Fruit fly (Drosophila melanogaster) whole organism, wandering third instar larva: ENCODE data around the gene CG5961.

Source experiments
- Dfd ChIP-seq: fragments of >200 bp; optimal IDR thresholded peaks from 2 replicates; lab custom pipeline; 2017; ENCODE audit warnings: missing biosample characterization, missing genetic modification characterization
- HLH106 ChIP-seq: fragments of 200-800 bp; optimal IDR thresholded peaks from 3 replicates; lab custom pipeline; 2019; ENCODE audit warnings: missing biosample characterization, mild to moderate bottlenecking, missing genetic modification characterization, moderate library complexity
- Hr78 ChIP-seq: fragments of >200 bp; optimal IDR thresholded peaks from 2 replicates; lab custom pipeline; 2017; ENCODE audit warnings: missing biosample characterization, missing genetic modification characterization
- Mio ChIP-seq: sonication (Bioruptor generic); optimal IDR thresholded peaks from 2 replicates; lab custom pipeline; 2016; ENCODE audit warnings: missing biosample characterization, missing genetic modification characterization
- Myc ChIP-seq: fragments of >200 bp; optimal IDR thresholded peaks from 2 replicates; lab custom pipeline; 2017
- N ChIP-seq: fragments of >200 bp; optimal IDR thresholded peaks from 2 replicates; lab custom pipeline; 2018; ENCODE audit warnings: missing biosample characterization, missing external identifiers, missing genetic modification characterization
- br ChIP-seq: fragments of 200-800 bp; sonication (Bioruptor generic); optimal IDR thresholded peaks from 2 replicates; lab custom pipeline; 2016; ENCODE audit warnings: missing biosample characterization, missing genetic modification characterization
- fru ChIP-seq: fragments of 200-800 bp; sonication (Bioruptor generic); optimal IDR thresholded peaks from 3 replicates; lab custom pipeline; 2016; ENCODE audit warnings: missing biosample characterization, mild to moderate bottlenecking, missing genetic modification characterization
- lola ChIP-seq: fragments of >200 bp; optimal IDR thresholded peaks from 2 replicates; lab custom pipeline; 2017; ENCODE audit warnings: missing biosample characterization, missing genetic modification characterization
- rgr ChIP-seq: fragments of 200-800 bp; sonication (Bioruptor generic); optimal IDR thresholded peaks from 3 replicates; lab custom pipeline; 2016; ENCODE audit warnings: missing biosample characterization, mild to moderate bottlenecking, missing genetic modification characterization
- woc ChIP-seq: sonication (Bioruptor generic); optimal IDR thresholded peaks from 2 replicates; lab custom pipeline; 2016; ENCODE audit warnings: missing biosample characterization, mild to moderate bottlenecking, missing genetic modification characterization

dm6 chr3R:12422379-12422975 is 37.6 kb downstream of the CG5961 start, which contains the start of the genes Scgbeta and CG17202:
- TF ChIP-seq lola (GFP tag; lab: Kevin White, UChicago) (no peak), woc (GFP tag; lab: Kevin White, UChicago) (no peak), HLH106 (tag; lab: Kevin White, UChicago) (no peak), Hr78 (GFP tag; lab: Kevin White, UChicago) (no peak), br (GFP tag; lab: Kevin White, UChicago) (no peak), Myc (lab: Kevin White, UChicago) (no peak), fru (GFP tag; lab: Kevin White, UChicago) (no peak), rgr (GFP tag; lab: Kevin White, UChicago) (no peak), Dfd (GFP tag; lab: Kevin White, UChicago) (no peak), N (no peak), Mio (GFP tag; lab: Kevin White, UChicago) (no peak)
